Fruit fly (Drosophila melanogaster): ENCODE results near the gene mael.

dm6 chr3L:22742945-22743582 lies 22.1 kb downstream of the mael start:
- TF ChIP-seq h (optimal IDR thresholded peaks at IDR 0.05), result no peak
- no peak for TF ChIP-seq Sin3A (optimal IDR thresholded peaks at IDR 0.05)
- TF ChIP-seq ttk (optimal IDR thresholded peaks at IDR 0.05), result no peak
- TF ChIP-seq psq (optimal IDR thresholded peaks at IDR 0.05), result no peak
- no peak for TF ChIP-seq insv (optimal IDR thresholded peaks at IDR 0.05)

All from Kc167 (cell line).